Worm (Caenorhabditis elegans) whole organism, early embryonic: ENCODE results near the gene F35B3.7.

ENCODE experiments used
- B0310.2 ChIP-seq: sonication (generic microtip); optimal IDR thresholded peaks from 2 replicates; lab custom pipeline; 2016; ENCODE audit warnings: mild to moderate bottlenecking, missing genetic modification characterization, missing compliant biosample characterization
- F13C5.2 ChIP-seq: sonication (generic microtip); optimal IDR thresholded peaks from 2 replicates; lab custom pipeline; 2017; ENCODE audit warnings: mild to moderate bottlenecking, missing genetic modification characterization, inconsistent platforms, missing compliant biosample characterization
- aly-1 ChIP-seq: sonication (generic microtip); optimal IDR thresholded peaks from 2 replicates; lab custom pipeline; 2016; ENCODE audit warnings: missing genetic modification characterization, missing compliant biosample characterization
- ama-1 ChIP-seq: fragments of 150-350 bp; optimal IDR thresholded peaks from 2 replicates; lab custom pipeline; 2014
- ceh-13 ChIP-seq: fragments of 200-800 bp; sonication (Bioruptor generic); optimal IDR thresholded peaks from 2 replicates; lab custom pipeline; 2018; ENCODE audit warnings: mild to moderate bottlenecking, missing genetic modification characterization, missing compliant biosample characterization
- ceh-36 ChIP-seq: sonication (generic microtip); optimal IDR thresholded peaks from 2 replicates; lab custom pipeline; 2016; ENCODE audit warnings: missing genetic modification characterization, inconsistent platforms, missing compliant biosample characterization
- ets-7 ChIP-seq: sonication (generic microtip); optimal IDR thresholded peaks from 2 replicates; lab custom pipeline; 2016; ENCODE audit warnings: missing genotype, missing genetic modification characterization, missing compliant biosample characterization
- flt-1 ChIP-seq: fragments of 200-800 bp; sonication (Bioruptor generic); IDR thresholded peaks from 2 replicates; pipeline ENCODE4 v1.3.6; 2022; ENCODE audit warnings: missing genetic modification characterization, missing compliant biosample characterization
- hmbx-1 ChIP-seq: sonication (generic microtip); optimal IDR thresholded peaks from 2 replicates; lab custom pipeline; 2016; ENCODE audit warnings: mild to moderate bottlenecking, missing genetic modification characterization, missing compliant biosample characterization
- hmg-4 ChIP-seq: fragments of 200-800 bp; sonication (Bioruptor generic); optimal IDR thresholded peaks from 2 replicates; lab custom pipeline; 2018; ENCODE audit warnings: mild to moderate bottlenecking, missing genetic modification characterization, missing compliant biosample characterization
- hnd-1 ChIP-seq: sonication (generic microtip); optimal IDR thresholded peaks from 2 replicates; lab custom pipeline; 2016; ENCODE audit warnings: missing genetic modification characterization, missing compliant biosample characterization
- pes-1 ChIP-seq: fragments of 200-800 bp; sonication (Bioruptor generic); IDR thresholded peaks from 2 replicates; pipeline ENCODE4 v1.3.6; 2022; ENCODE audit warnings: missing genetic modification reagents, missing genetic modification characterization, missing compliant biosample characterization
- scrt-1 ChIP-seq: fragments of 200-800 bp; sonication (Bioruptor generic); IDR thresholded peaks from 2 replicates; pipeline ENCODE4 v1.3.6; 2022; ENCODE audit warnings: missing genetic modification characterization, missing compliant biosample characterization
- sea-1 ChIP-seq: fragments of 200-800 bp; sonication (Bioruptor generic); conservative IDR thresholded peaks from 2 replicates; pipeline ENCODE4 v1.3.6; 2022; ENCODE audit warnings: missing genetic modification characterization, missing compliant biosample characterization
- tbx-11 ChIP-seq: fragments of 200-800 bp; sonication (Bioruptor generic); IDR thresholded peaks from 2 replicates; pipeline ENCODE4 v1.3.6; 2022; ENCODE audit warnings: missing genetic modification characterization, missing compliant biosample characterization
- tbx-37 ChIP-seq: fragments of 200-800 bp; sonication (Bioruptor generic); conservative IDR thresholded peaks from 2 replicates; pipeline ENCODE4 v1.3.6; 2022; ENCODE audit warnings: missing genetic modification reagents, missing genetic modification characterization, missing compliant biosample characterization
- tra-4 ChIP-seq: sonication (generic microtip); optimal IDR thresholded peaks from 2 replicates; lab custom pipeline; 2017; ENCODE audit warnings: missing genetic modification characterization, missing compliant biosample characterization

The F35B3.7 gene

ce11 chrX:17063749-17064252, 20.9 kb upstream of the F35B3.7 start:
- TF ChIP-seq tbx-37 (GFP tag; lab: Robert Waterston, UW) (no peak), tra-4 (tag; lab: Kevin White, UChicago) (no peak), aly-1 (tag; lab: Kevin White, UChicago) (no peak), hmg-4 (GFP tag; lab: Kevin White, UChicago) (no peak), ceh-13 (GFP tag; lab: Kevin White, UChicago) (no peak), hnd-1 (tag; lab: Kevin White, UChicago) (no peak), scrt-1 (GFP tag; lab: Robert Waterston, UW) (no peak), tbx-11 (GFP tag; lab: Robert Waterston, UW) (no peak), ets-7 (no peak), ama-1 (lab: Kevin White, UChicago) (no peak), hmbx-1 (tag; lab: Kevin White, UChicago) (no peak)

DNA sequence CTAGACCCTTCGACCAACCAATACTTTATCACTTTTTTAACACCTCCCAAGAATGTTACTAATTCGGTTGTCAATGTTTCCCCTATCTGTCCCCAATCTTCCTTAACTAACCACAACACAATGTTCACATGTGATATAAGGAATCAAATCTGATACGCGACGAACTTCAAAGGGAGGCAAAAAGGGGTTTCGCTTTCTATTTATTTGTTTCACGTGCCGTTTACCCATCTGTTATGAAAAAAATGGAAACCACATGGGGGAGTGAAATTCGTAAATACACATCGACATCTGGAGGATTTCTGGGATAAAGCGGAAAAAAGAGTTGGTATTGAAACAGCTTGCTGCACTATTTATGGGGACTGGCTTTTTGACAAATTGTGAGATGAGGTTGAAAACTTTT, 19.3 kb upstream of the F35B3.7 start:
- TF ChIP-seq hmbx-1 (tag; lab: Kevin White, UChicago), result no peak
- no peak for TF ChIP-seq hnd-1 (tag; lab: Kevin White, UChicago)
- TF ChIP-seq B0310.2 (tag; lab: Kevin White, UChicago), result no peak
- TF ChIP-seq ets-7, result no peak
- no peak for TF ChIP-seq ceh-36 (tag; lab: Kevin White, UChicago)
- TF ChIP-seq aly-1 (tag; lab: Kevin White, UChicago), result no peak
- TF ChIP-seq flt-1 (GFP tag; lab: Robert Waterston, UW), result no peak
- no peak for TF ChIP-seq F13C5.2 (tag; lab: Kevin White, UChicago)
- no peak for TF ChIP-seq pes-1
- TF ChIP-seq ama-1 (lab: Kevin White, UChicago), result no peak
- TF ChIP-seq sea-1 (GFP tag; lab: Robert Waterston, UW), result no peak

ce11 chrX:17059760-17060159, 16.9 kb upstream of the F35B3.7 start:
- TF ChIP-seq hmbx-1 (tag; lab: Kevin White, UChicago), result no peak
- TF ChIP-seq pes-1, result no peak
- TF ChIP-seq hnd-1 (tag; lab: Kevin White, UChicago), result no peak
- TF ChIP-seq sea-1 (GFP tag; lab: Robert Waterston, UW), result no peak
- TF ChIP-seq scrt-1 (GFP tag; lab: Robert Waterston, UW), result no peak
- TF ChIP-seq hmg-4 (GFP tag; lab: Kevin White, UChicago), result no peak
- no peak for TF ChIP-seq ets-7

ce11 chrX:17058340-17058739, 15.5 kb upstream of the F35B3.7 start:
- TF ChIP-seq hnd-1 (tag; lab: Kevin White, UChicago), result no peak
- no peak for TF ChIP-seq B0310.2 (tag; lab: Kevin White, UChicago)
- no peak for TF ChIP-seq aly-1 (tag; lab: Kevin White, UChicago)
- no peak for TF ChIP-seq scrt-1 (GFP tag; lab: Robert Waterston, UW)
- TF ChIP-seq hmbx-1 (tag; lab: Kevin White, UChicago), result no peak
- no peak for TF ChIP-seq flt-1 (GFP tag; lab: Robert Waterston, UW)
- TF ChIP-seq sea-1 (GFP tag; lab: Robert Waterston, UW), result no peak
- TF ChIP-seq ets-7, result no peak
- TF ChIP-seq pes-1, result no peak
- TF ChIP-seq tbx-37 (GFP tag; lab: Robert Waterston, UW), result no peak
- no peak for TF ChIP-seq ceh-13 (GFP tag; lab: Kevin White, UChicago)
- TF ChIP-seq ceh-36 (tag; lab: Kevin White, UChicago), result no peak
- no peak for TF ChIP-seq hmg-4 (GFP tag; lab: Kevin White, UChicago)
- no peak for TF ChIP-seq tbx-11 (GFP tag; lab: Robert Waterston, UW)
- no peak for TF ChIP-seq ama-1 (lab: Kevin White, UChicago)
- no peak for TF ChIP-seq F13C5.2 (tag; lab: Kevin White, UChicago)
- no peak for TF ChIP-seq tra-4 (tag; lab: Kevin White, UChicago)

DNA sequence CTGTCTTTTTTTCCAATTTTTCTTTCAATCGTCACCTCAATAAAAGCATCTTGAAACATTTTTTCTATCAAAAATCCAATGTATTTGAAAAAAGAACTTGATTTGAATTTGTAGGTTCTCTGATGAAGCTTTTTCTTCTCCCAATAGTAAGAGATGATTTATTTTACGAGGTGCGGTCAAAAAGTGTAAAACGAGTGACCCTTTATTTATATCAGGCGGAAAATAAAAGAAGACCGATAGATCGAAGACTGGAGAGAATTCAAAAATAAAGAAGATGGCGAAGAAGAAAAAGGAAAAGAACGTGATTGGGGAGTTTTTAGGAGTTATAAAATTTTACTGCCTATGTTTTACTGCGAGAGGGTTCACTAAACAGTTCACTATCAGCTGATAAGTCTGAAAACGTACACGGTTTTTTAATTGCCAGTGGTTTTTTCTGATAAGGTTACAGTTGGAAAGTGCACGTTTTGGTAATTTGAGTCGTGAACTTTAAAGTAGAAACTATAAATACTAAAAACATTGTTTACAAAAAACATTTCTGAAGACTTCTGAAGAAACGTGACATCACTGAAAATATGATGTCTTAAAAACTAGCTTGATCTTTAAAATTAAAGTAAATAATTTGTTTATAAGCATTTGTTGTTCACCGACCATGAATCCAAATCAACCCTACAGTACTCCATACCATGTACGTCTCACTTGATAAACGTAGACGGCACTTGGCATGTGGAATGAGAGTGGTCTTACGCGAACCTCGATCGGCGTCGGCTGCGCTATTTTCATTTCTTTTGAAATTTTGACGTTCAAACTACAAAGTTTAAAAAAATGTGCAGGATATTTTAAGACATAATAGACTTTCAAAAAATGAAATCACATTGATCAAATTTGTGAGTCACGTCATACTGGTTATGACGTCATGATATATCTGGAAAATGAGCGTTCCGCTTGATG, 13.2 kb upstream of the F35B3.7 start:
- no peak for TF ChIP-seq tbx-11 (GFP tag; lab: Robert Waterston, UW)
- no peak for TF ChIP-seq flt-1 (GFP tag; lab: Robert Waterston, UW)
- no peak for TF ChIP-seq hmg-4 (GFP tag; lab: Kevin White, UChicago)
- no peak for TF ChIP-seq tbx-37 (GFP tag; lab: Robert Waterston, UW)
- no peak for TF ChIP-seq B0310.2 (tag; lab: Kevin White, UChicago)
- TF ChIP-seq pes-1, result no peak
- no peak for TF ChIP-seq scrt-1 (GFP tag; lab: Robert Waterston, UW)
- no peak for TF ChIP-seq ets-7
- no peak for TF ChIP-seq hmbx-1 (tag; lab: Kevin White, UChicago)
- no peak for TF ChIP-seq aly-1 (tag; lab: Kevin White, UChicago)
- no peak for TF ChIP-seq ceh-36 (tag; lab: Kevin White, UChicago)

- TF ChIP-seq F13C5.2 (tag; lab: Kevin White, UChicago) (no peak), ceh-13 (GFP tag; lab: Kevin White, UChicago) (no peak), hnd-1 (tag; lab: Kevin White, UChicago) (no peak), sea-1 (GFP tag; lab: Robert Waterston, UW) (no peak), ets-7 (no peak), aly-1 (tag; lab: Kevin White, UChicago) (no peak)
Measured at ce11 chrX:17055481-17055835, 12.6 kb upstream of the F35B3.7 start, which contains the start of gene gcy-11. gcy-11 (minus strand) TSS chrX:17055581.

ce11 chrX:17054121-17054520, 11.2 kb upstream of the F35B3.7 start:
- TF ChIP-seq hmg-4 (GFP tag; lab: Kevin White, UChicago) (no peak), ets-7 (no peak), ceh-36 (tag; lab: Kevin White, UChicago) (no peak), scrt-1 (GFP tag; lab: Robert Waterston, UW) (no peak), hnd-1 (tag; lab: Kevin White, UChicago) (no peak), flt-1 (GFP tag; lab: Robert Waterston, UW) (no peak), sea-1 (GFP tag; lab: Robert Waterston, UW) (no peak), ceh-13 (GFP tag; lab: Kevin White, UChicago) (no peak), B0310.2 (tag; lab: Kevin White, UChicago) (no peak), pes-1 (no peak), ama-1 (lab: Kevin White, UChicago) (no peak), tbx-11 (GFP tag; lab: Robert Waterston, UW) (no peak), tra-4 (tag; lab: Kevin White, UChicago) (no peak), tbx-37 (GFP tag; lab: Robert Waterston, UW) (no peak)
